Fruit fly (Drosophila melanogaster) whole organism, wandering third instar larva: ENCODE measurements around the gene drd.
A peak's percentile ranks its signal among the peaks of the same experiment; 100 is the strongest.

ENCODE experiments used
- Abd-B ChIP-seq: fragments of >200 bp; optimal IDR thresholded peaks from 2 replicates; lab custom pipeline; 2017; ENCODE audit warnings: missing biosample characterization, missing genetic modification characterization
- CG32264 ChIP-seq: fragments of 200-800 bp; sonication (Bioruptor generic); optimal IDR thresholded peaks from 2 replicates; lab custom pipeline; 2016; ENCODE audit warnings: missing biosample characterization, missing genetic modification characterization
- CG9705 ChIP-seq: fragments of 200-800 bp; sonication (Bioruptor generic); optimal IDR thresholded peaks from 2 replicates; lab custom pipeline; 2018; ENCODE audit warnings: missing biosample characterization, mild to moderate bottlenecking, missing genetic modification characterization
- CrebA ChIP-seq: fragments of 200-800 bp; sonication (Bioruptor generic); optimal IDR thresholded peaks from 2 replicates; lab custom pipeline; 2016; ENCODE audit warnings: missing biosample characterization, mild to moderate bottlenecking, missing genetic modification characterization, borderline replicate concordance
- Dfd ChIP-seq: fragments of >200 bp; optimal IDR thresholded peaks from 2 replicates; lab custom pipeline; 2017; ENCODE audit warnings: missing biosample characterization, missing genetic modification characterization
- HLH106 ChIP-seq: fragments of 200-800 bp; optimal IDR thresholded peaks from 3 replicates; lab custom pipeline; 2019; ENCODE audit warnings: missing biosample characterization, mild to moderate bottlenecking, missing genetic modification characterization, moderate library complexity
- Hnf4 ChIP-seq: fragments of 200-800 bp; sonication (Bioruptor generic); optimal IDR thresholded peaks from 2 replicates; lab custom pipeline; 2016; ENCODE audit warnings: missing biosample characterization, mild to moderate bottlenecking, missing genetic modification characterization
- Hr78 ChIP-seq: fragments of >200 bp; optimal IDR thresholded peaks from 2 replicates; lab custom pipeline; 2017; ENCODE audit warnings: missing biosample characterization, missing genetic modification characterization
- Hr83 ChIP-seq: fragments of 200-300 bp; sonication (Bioruptor generic); optimal IDR thresholded peaks from 2 replicates; lab custom pipeline; 2016; ENCODE audit warnings: missing biosample characterization, mild to moderate bottlenecking, missing genetic modification characterization, moderate library complexity; ENCODE audit not compliant: poor library complexity, severe bottlenecking
- Jra ChIP-seq: sonication (Bioruptor generic); optimal IDR thresholded peaks from 2 replicates; lab custom pipeline; 2016; ENCODE audit warnings: missing biosample characterization, missing genetic modification characterization
- Mio ChIP-seq: sonication (Bioruptor generic); optimal IDR thresholded peaks from 2 replicates; lab custom pipeline; 2016; ENCODE audit warnings: missing biosample characterization, missing genetic modification characterization
- Myc ChIP-seq: fragments of >200 bp; optimal IDR thresholded peaks from 2 replicates; lab custom pipeline; 2017
- N ChIP-seq: fragments of >200 bp; optimal IDR thresholded peaks from 2 replicates; lab custom pipeline; 2018; ENCODE audit warnings: missing biosample characterization, missing external identifiers, missing genetic modification characterization
- OdsH ChIP-seq: fragments of 200-800 bp; sonication (Bioruptor generic); optimal IDR thresholded peaks from 2 replicates; lab custom pipeline; 2016; ENCODE audit warnings: missing biosample characterization, mild to moderate bottlenecking, missing genetic modification characterization
- Rel ChIP-seq, 2 experiments: fragments of 200-800 bp; sonication (Bioruptor generic) in 1 of 2; optimal IDR thresholded peaks; 2 replicates in 1 of 2; 3 replicates in 1 of 2; lab custom pipeline; 2016 to 2019; ENCODE audit warnings: mild to moderate bottlenecking in 2 of 2, missing biosample characterization in 2 of 2, missing genetic modification characterization in 2 of 2, moderate library complexity in 1 of 2
- Sp1 ChIP-seq: fragments of 200-800 bp; sonication (Bioruptor generic); optimal IDR thresholded peaks from 3 replicates; lab custom pipeline; 2019; ENCODE audit warnings: missing biosample characterization, mild to moderate bottlenecking, missing genetic modification characterization, moderate library complexity
- Vsx2 ChIP-seq: fragments of 200-300, 225-300 bp; sonication (Bioruptor generic); optimal IDR thresholded peaks from 2 replicates; lab custom pipeline; 2018; ENCODE audit warnings: missing biosample characterization, missing genetic modification characterization; ENCODE audit not compliant: partially characterized antibody
- br ChIP-seq: fragments of 200-800 bp; sonication (Bioruptor generic); optimal IDR thresholded peaks from 2 replicates; lab custom pipeline; 2016; ENCODE audit warnings: missing biosample characterization, missing genetic modification characterization
- brk ChIP-seq: fragments of 200-800 bp; sonication (Bioruptor generic); optimal IDR thresholded peaks from 2 replicates; lab custom pipeline; 2016; ENCODE audit warnings: missing biosample characterization, mild to moderate bottlenecking, missing genetic modification characterization
- dl ChIP-seq, 2 experiments: fragments of 175-275, 200-275 bp in 1 of 2; fragments of 200-275 bp in 1 of 2; sonication (Bioruptor generic); optimal IDR thresholded peaks; lab custom pipeline; 2018; ENCODE audit warnings: mild to moderate bottlenecking in 2 of 2, missing biosample characterization in 2 of 2, missing genetic modification characterization in 2 of 2, moderate library complexity in 2 of 2; ENCODE audit not compliant: partially characterized antibody in 2 of 2, insufficient read depth in 1 of 2
- dmrt93B ChIP-seq: fragments of 200-800 bp; sonication (Bioruptor generic); optimal IDR thresholded peaks from 2 replicates; lab custom pipeline; 2018; ENCODE audit warnings: missing biosample characterization, mild to moderate bottlenecking, missing genetic modification characterization
- dsf ChIP-seq: sonication (Bioruptor generic); optimal IDR thresholded peaks from 2 replicates; lab custom pipeline; 2016; ENCODE audit warnings: missing biosample characterization, missing genetic modification characterization, borderline replicate concordance
- ey ChIP-seq: fragments of 200-800 bp; sonication (Bioruptor generic); optimal IDR thresholded peaks from 2 replicates; lab custom pipeline; 2016; ENCODE audit warnings: missing biosample characterization, missing genetic modification characterization
- foxo ChIP-seq, 2 experiments: fragments of 200-800 bp; sonication (Bioruptor generic); optimal IDR thresholded peaks; 2 replicates in 1 of 2; 3 replicates in 1 of 2; lab custom pipeline; 2016 to 2017; ENCODE audit warnings: missing biosample characterization in 2 of 2, missing genetic modification characterization in 2 of 2
- fru ChIP-seq: fragments of 200-800 bp; sonication (Bioruptor generic); optimal IDR thresholded peaks from 3 replicates; lab custom pipeline; 2016; ENCODE audit warnings: missing biosample characterization, mild to moderate bottlenecking, missing genetic modification characterization
- h ChIP-seq: fragments of 200-800 bp; sonication (Bioruptor generic); optimal IDR thresholded peaks from 3 replicates; lab custom pipeline; 2016; ENCODE audit warnings: missing biosample characterization, mild to moderate bottlenecking, missing genetic modification characterization
- jim ChIP-seq: fragments of 175-275, 200-325 bp; sonication (Bioruptor generic); optimal IDR thresholded peaks from 2 replicates; lab custom pipeline; 2016; ENCODE audit warnings: missing biosample characterization, mild to moderate bottlenecking, missing genetic modification characterization
- lola ChIP-seq: fragments of >200 bp; optimal IDR thresholded peaks from 2 replicates; lab custom pipeline; 2017; ENCODE audit warnings: missing biosample characterization, missing genetic modification characterization
- psq ChIP-seq: fragments of 200-800 bp; sonication (Bioruptor generic); optimal IDR thresholded peaks from 3 replicates; lab custom pipeline; 2017; ENCODE audit warnings: missing biosample characterization, mild to moderate bottlenecking, missing genetic modification characterization, moderate library complexity
- rgr ChIP-seq: fragments of 200-800 bp; sonication (Bioruptor generic); optimal IDR thresholded peaks from 3 replicates; lab custom pipeline; 2016; ENCODE audit warnings: missing biosample characterization, mild to moderate bottlenecking, missing genetic modification characterization
- sage ChIP-seq: fragments of 200-800 bp; sonication (Bioruptor generic); optimal IDR thresholded peaks from 2 replicates; lab custom pipeline; 2016; ENCODE audit warnings: missing biosample characterization, mild to moderate bottlenecking, missing genetic modification characterization
- sv ChIP-seq: fragments of 200-800 bp; sonication (Bioruptor generic); optimal IDR thresholded peaks from 3 replicates; lab custom pipeline; 2016; ENCODE audit warnings: missing biosample characterization, missing genetic modification characterization
- usp ChIP-seq: fragments of >200 bp; optimal IDR thresholded peaks from 2 replicates; lab custom pipeline; 2017; ENCODE audit warnings: missing biosample characterization, missing genetic modification characterization
- woc ChIP-seq: sonication (Bioruptor generic); optimal IDR thresholded peaks from 2 replicates; lab custom pipeline; 2016; ENCODE audit warnings: missing biosample characterization, mild to moderate bottlenecking, missing genetic modification characterization

Gene drd

dm6 chrX:15123418-15123994 lies 2.0 kb upstream of the drd start:
- TF ChIP-seq rgr (GFP tag; lab: Kevin White, UChicago) (no peak), Myc (no peak), sage (GFP tag; lab: Kevin White, UChicago) (no peak)

dm6 chrX:15127880-15128644 lies 2.5 kb downstream of the drd start:
- no peak for TF ChIP-seq ey
- no peak for TF ChIP-seq brk (GFP tag; lab: Kevin White, UChicago)
- no peak for TF ChIP-seq Mio (GFP tag; lab: Kevin White, UChicago)
- no peak for TF ChIP-seq sage (GFP tag; lab: Kevin White, UChicago)
- TF ChIP-seq usp (GFP tag; lab: Kevin White, UChicago): no peak
- no peak for TF ChIP-seq lola (GFP tag; lab: Kevin White, UChicago)
- TF ChIP-seq Jra (GFP tag; lab: Kevin White, UChicago): no peak
- TF ChIP-seq, all 38 proteins: peak for 0

- no peak for TF ChIP-seq CG32264 (GFP tag; lab: Kevin White, UChicago)
- no peak for TF ChIP-seq br (GFP tag; lab: Kevin White, UChicago)
- no peak for TF ChIP-seq sage (GFP tag; lab: Kevin White, UChicago)
- no peak for TF ChIP-seq dl (GFP tag; optimal IDR thresholded peaks at IDR 0.05; lab: Kevin White, UChicago; ENCODE audit: insufficient read depth in 1 of 2, partially characterized antibody in 2 of 2)
- no peak for TF ChIP-seq HLH106 (tag; lab: Kevin White, UChicago)
- TF ChIP-seq Dfd: no peak
- TF ChIP-seq Rel (GFP tag; optimal IDR thresholded peaks at IDR 0.05; lab: Kevin White, UChicago): no peak
- no peak for TF ChIP-seq Rel (tag; optimal IDR thresholded peaks at IDR 0.05; lab: Kevin White, UChicago)
- no peak for TF ChIP-seq Mio (GFP tag; lab: Kevin White, UChicago)
- no peak for TF ChIP-seq fru (GFP tag; lab: Kevin White, UChicago)
- TF ChIP-seq dsf: no peak
- no peak for TF ChIP-seq jim
- TF ChIP-seq sv: no peak
- TF ChIP-seq usp (GFP tag; lab: Kevin White, UChicago): no peak
- TF ChIP-seq N (GFP tag; lab: Kevin White, UChicago): no peak
- TF ChIP-seq h: no peak
- no peak for TF ChIP-seq CrebA (GFP tag; lab: Kevin White, UChicago)
- TF ChIP-seq CG9705 (GFP tag; lab: Kevin White, UChicago): no peak
- TF ChIP-seq woc: no peak
- TF ChIP-seq Abd-B (GFP tag; lab: Kevin White, UChicago): no peak
Observed at dm6 chrX:15132065-15132464, 6.5 kb downstream of the drd start.

- TF ChIP-seq psq (GFP tag; lab: Kevin White, UChicago) (no peak), Myc (peak; percentile 96), Hnf4 (no peak), h (no peak), Sp1 (GFP tag; lab: Kevin White, UChicago) (no peak), Hr83 (GFP tag; lab: Kevin White, UChicago) (no peak)
Observed at dm6 chrX:15137241-15137640, 11.7 kb downstream of the drd start.

dm6 chrX:15138994-15139863 lies 13.7 kb downstream of the drd start, which contains the start of gene RpL37-1:
Gene RpL37-1, minus strand, starts transcription at chrX:15139367.
- TF ChIP-seq N (GFP tag; lab: Kevin White, UChicago) (no peak), Vsx2 (GFP tag; lab: Kevin White, UChicago) (no peak), lola (GFP tag; lab: Kevin White, UChicago) (no peak), foxo (GFP tag; optimal IDR thresholded peaks at IDR 0.05; lab: Kevin White, UChicago) (peak in 1 of 2 experiments; percentile 51), woc (peak; percentile 22), OdsH (GFP tag; lab: Kevin White, UChicago) (peak; percentile 47), dmrt93B (GFP tag; lab: Kevin White, UChicago) (peak; percentile 67), CrebA (GFP tag; lab: Kevin White, UChicago) (no peak), Myc (peak; percentile 39), psq (GFP tag; lab: Kevin White, UChicago) (peak; percentile 36), fru (GFP tag; lab: Kevin White, UChicago) (peak; percentile 41), Hr78 (GFP tag; lab: Kevin White, UChicago) (no peak), h (peak; percentile 63), HLH106 (tag; lab: Kevin White, UChicago) (peak; percentile 47), Jra (GFP tag; lab: Kevin White, UChicago) (peak; percentile 43), br (GFP tag; lab: Kevin White, UChicago) (peak; percentile 60), Sp1 (GFP tag; lab: Kevin White, UChicago) (peak; percentile 64), rgr (GFP tag; lab: Kevin White, UChicago) (peak; percentile 66), sv (peak; percentile 53), Hr83 (GFP tag; lab: Kevin White, UChicago) (peak; percentile 59), ey (peak; percentile 5), CG32264 (GFP tag; lab: Kevin White, UChicago) (no peak), Hnf4 (peak; percentile 52), CG9705 (GFP tag; lab: Kevin White, UChicago) (peak; percentile 61), Mio (GFP tag; lab: Kevin White, UChicago) (peak; percentile 3), Rel (GFP tag; optimal IDR thresholded peaks at IDR 0.05; lab: Kevin White, UChicago) (no peak), Rel (tag; optimal IDR thresholded peaks at IDR 0.05; lab: Kevin White, UChicago) (peak; percentile 36)
